Worm (Caenorhabditis elegans) whole organism, L3 larva: ENCODE data around the gene pqn-27.

ENCODE experiments used
- R02D3.7 ChIP-seq: fragments of 150-350 bp; optimal IDR thresholded peaks from 2 replicates; lab custom pipeline; 2014; ENCODE audit warnings: missing biosample characterization, missing genetic modification characterization
- ZK546.5 ChIP-seq: sonication (generic microtip); optimal IDR thresholded peaks from 2 replicates; lab custom pipeline; 2017; ENCODE audit warnings: missing biosample characterization, missing genetic modification characterization
- aly-2 ChIP-seq: fragments of 150-350 bp; optimal IDR thresholded peaks from 2 replicates; lab custom pipeline; 2014; ENCODE audit warnings: missing biosample characterization, missing genetic modification characterization
- ama-1 ChIP-seq: fragments of 150-350 bp; optimal IDR thresholded peaks from 2 replicates; lab custom pipeline; 2018
- ceh-16 ChIP-seq: sonication (generic microtip); optimal IDR thresholded peaks from 2 replicates; lab custom pipeline; 2017; ENCODE audit warnings: missing biosample characterization, missing genetic modification characterization
- ceh-28 ChIP-seq: fragments of 150-350 bp; optimal IDR thresholded peaks from 2 replicates; lab custom pipeline; 2014; ENCODE audit warnings: missing biosample characterization, missing genetic modification reagents, missing genetic modification characterization
- ceh-82 ChIP-seq: fragments of 150-350 bp; optimal IDR thresholded peaks from 2 replicates; lab custom pipeline; 2014; ENCODE audit warnings: missing biosample characterization, missing genetic modification characterization
- ceh-9 ChIP-seq: sonication (generic microtip); optimal IDR thresholded peaks from 2 replicates; lab custom pipeline; 2018; ENCODE audit warnings: missing biosample characterization, missing genetic modification characterization
- daf-12 ChIP-seq: fragments of 150-350 bp; optimal IDR thresholded peaks from 2 replicates; lab custom pipeline; 2014; ENCODE audit warnings: missing biosample characterization, missing genetic modification reagents, missing genetic modification characterization
- egl-27 ChIP-seq: sonication (generic microtip); optimal IDR thresholded peaks from 4 replicates; lab custom pipeline; 2017; ENCODE audit warnings: missing biosample characterization, missing genetic modification reagents, missing genetic modification characterization
- egl-5 ChIP-seq: fragments of 150-350 bp; optimal IDR thresholded peaks from 2 replicates; lab custom pipeline; 2017; ENCODE audit warnings: missing biosample characterization, missing genetic modification reagents, missing genetic modification characterization, inconsistent platforms
- elt-1 ChIP-seq: fragments of 150-350 bp; optimal IDR thresholded peaks from 2 replicates; lab custom pipeline; 2014; ENCODE audit warnings: missing biosample characterization, missing genetic modification characterization
- elt-2 ChIP-seq: sonication (generic microtip); optimal IDR thresholded peaks from 2 replicates; lab custom pipeline; 2016; ENCODE audit warnings: missing genetic modification reagents, mild to moderate bottlenecking, missing genetic modification characterization, missing compliant biosample characterization
- elt-3 ChIP-seq, 3 experiments: fragments of 150-350 bp in 1 of 3; sonication (generic microtip) in 2 of 3; optimal IDR thresholded peaks; 2 replicates in 2 of 3; 4 replicates in 1 of 3; lab custom pipeline; 2014 to 2017; ENCODE audit warnings: missing biosample characterization in 3 of 3, missing genetic modification characterization in 3 of 3
- eor-1 ChIP-seq, 2 experiments: fragments of 150-350 bp; optimal IDR thresholded peaks; 2 replicates each; lab custom pipeline; 2014 to 2018; ENCODE audit warnings: missing biosample characterization in 2 of 2, missing genetic modification characterization in 2 of 2
- fkh-10 ChIP-seq: sonication (generic microtip); optimal IDR thresholded peaks from 2 replicates; lab custom pipeline; 2017; ENCODE audit warnings: missing biosample characterization, missing genetic modification reagents, missing genetic modification characterization
- fkh-2 ChIP-seq: fragments of 150-350 bp; optimal IDR thresholded peaks from 2 replicates; lab custom pipeline; 2014; ENCODE audit warnings: missing biosample characterization, missing genetic modification reagents, missing genetic modification characterization
- fos-1 ChIP-seq: fragments of 150-350 bp; optimal IDR thresholded peaks from 2 replicates; lab custom pipeline; 2014; ENCODE audit warnings: missing biosample characterization, missing genetic modification characterization
- hmg-11 ChIP-seq: sonication (generic microtip); optimal IDR thresholded peaks from 2 replicates; lab custom pipeline; 2016; ENCODE audit warnings: missing genetic modification characterization, missing compliant biosample characterization
- jun-1 ChIP-seq: fragments of 150-350 bp; optimal IDR thresholded peaks from 2 replicates; lab custom pipeline; 2014; ENCODE audit warnings: missing biosample characterization, missing genetic modification reagents, missing genetic modification characterization
- lin-15B ChIP-seq: fragments of 150-350 bp; optimal IDR thresholded peaks from 2 replicates; lab custom pipeline; 2014; ENCODE audit warnings: missing biosample characterization, missing genetic modification characterization
- lin-39 ChIP-seq: fragments of 150-350 bp; optimal IDR thresholded peaks from 2 replicates; lab custom pipeline; 2018; ENCODE audit warnings: missing biosample characterization, missing genetic modification reagents, missing genetic modification characterization
- lsy-12 ChIP-seq: sonication (generic microtip); optimal IDR thresholded peaks from 2 replicates; lab custom pipeline; 2016; ENCODE audit warnings: mild to moderate bottlenecking, missing genetic modification characterization, missing compliant biosample characterization
- mdl-1 ChIP-seq: fragments of 150-350 bp; optimal IDR thresholded peaks from 2 replicates; lab custom pipeline; 2014; ENCODE audit warnings: missing biosample characterization, missing genetic modification characterization
- mml-1 ChIP-seq: fragments of 150-350 bp; sonication (generic microtip); optimal IDR thresholded peaks from 3 replicates; lab custom pipeline; 2014; ENCODE audit warnings: missing biosample characterization, missing genetic modification characterization
- nfya-1 ChIP-seq: sonication (generic microtip); optimal IDR thresholded peaks from 2 replicates; lab custom pipeline; 2017; ENCODE audit warnings: missing genetic modification characterization, mild to moderate bottlenecking, missing compliant biosample characterization, antibody characterized with exemption, moderate library complexity; ENCODE audit not compliant: insufficient read depth
- nhr-11 ChIP-seq: fragments of 150-350 bp; optimal IDR thresholded peaks from 2 replicates; lab custom pipeline; 2014; ENCODE audit warnings: missing biosample characterization, missing genetic modification characterization
- nhr-12 ChIP-seq: fragments of 150-350 bp; optimal IDR thresholded peaks from 2 replicates; lab custom pipeline; 2014; ENCODE audit warnings: missing biosample characterization, missing genetic modification characterization
- nhr-23 ChIP-seq: fragments of 150-350 bp; optimal IDR thresholded peaks from 2 replicates; lab custom pipeline; 2014; ENCODE audit warnings: missing biosample characterization, missing genetic modification reagents, missing genetic modification characterization
- nhr-237 ChIP-seq: fragments of 150-350 bp; optimal IDR thresholded peaks from 2 replicates; lab custom pipeline; 2014; ENCODE audit warnings: missing biosample characterization, missing genetic modification characterization
- nhr-25 ChIP-seq: sonication (generic microtip); optimal IDR thresholded peaks from 2 replicates; lab custom pipeline; 2017; ENCODE audit warnings: missing biosample characterization, missing genetic modification characterization
- nhr-28 ChIP-seq: fragments of 150-350 bp; optimal IDR thresholded peaks from 2 replicates; lab custom pipeline; 2014; ENCODE audit warnings: missing biosample characterization, missing genetic modification characterization
- nhr-43 ChIP-seq: sonication (generic microtip); optimal IDR thresholded peaks from 2 replicates; lab custom pipeline; 2016; ENCODE audit warnings: mild to moderate bottlenecking, missing genetic modification characterization, missing compliant biosample characterization; ENCODE audit not compliant: poor library complexity, severe bottlenecking
- nhr-67 ChIP-seq: fragments of 150-350 bp; optimal IDR thresholded peaks from 2 replicates; lab custom pipeline; 2014; ENCODE audit warnings: missing biosample characterization, missing genetic modification characterization
- nhr-76 ChIP-seq: fragments of 150-350 bp; sonication (generic microtip); optimal IDR thresholded peaks from 5 replicates; lab custom pipeline; 2014; ENCODE audit warnings: missing biosample characterization, missing genetic modification characterization
- nhr-77 ChIP-seq: fragments of 150-350 bp; optimal IDR thresholded peaks from 2 replicates; lab custom pipeline; 2014; ENCODE audit warnings: missing biosample characterization, missing genetic modification characterization
- pha-4 ChIP-seq: fragments of 150-350 bp; optimal IDR thresholded peaks from 2 replicates; lab custom pipeline; 2014; ENCODE audit warnings: missing biosample characterization, missing genetic modification reagents, missing genetic modification characterization
- pqm-1 ChIP-seq: fragments of 150-350 bp; optimal IDR thresholded peaks from 2 replicates; lab custom pipeline; 2017; ENCODE audit warnings: missing biosample characterization, missing genetic modification characterization, inconsistent platforms
- sea-2 ChIP-seq: fragments of 150-350 bp; sonication (generic microtip); optimal IDR thresholded peaks from 4 replicates; lab custom pipeline; 2014; ENCODE audit warnings: missing biosample characterization, missing genetic modification reagents, missing genetic modification characterization
- skn-1 ChIP-seq: fragments of 150-350 bp; optimal IDR thresholded peaks from 2 replicates; lab custom pipeline; 2014; ENCODE audit warnings: missing biosample characterization, missing genetic modification characterization
- snpc-4 ChIP-seq: fragments of 150-350 bp; optimal IDR thresholded peaks from 2 replicates; lab custom pipeline; 2014; ENCODE audit warnings: missing biosample characterization, missing genetic modification characterization
- tbx-2 ChIP-seq: sonication (generic microtip); optimal IDR thresholded peaks from 2 replicates; lab custom pipeline; 2016; ENCODE audit warnings: mild to moderate bottlenecking, missing genetic modification characterization, missing compliant biosample characterization
- unc-39 ChIP-seq: sonication (generic microtip); optimal IDR thresholded peaks from 4 replicates; lab custom pipeline; 2017; ENCODE audit warnings: missing biosample characterization, missing genetic modification characterization
- unc-62 ChIP-seq: fragments of 150-350 bp; sonication (generic microtip); optimal IDR thresholded peaks from 4 replicates; lab custom pipeline; 2014; ENCODE audit warnings: missing biosample characterization, missing genetic modification reagents, missing genetic modification characterization
- zag-1 ChIP-seq: fragments of 150-350 bp; optimal IDR thresholded peaks from 2 replicates; lab custom pipeline; 2014; ENCODE audit warnings: missing biosample characterization, missing genetic modification characterization
- ztf-11 ChIP-seq: fragments of 150-350 bp; optimal IDR thresholded peaks from 2 replicates; lab custom pipeline; 2014; ENCODE audit warnings: missing biosample characterization, missing genetic modification characterization
- ztf-4 ChIP-seq: fragments of 150-350 bp; optimal IDR thresholded peaks from 2 replicates; lab custom pipeline; 2014; ENCODE audit warnings: missing biosample characterization, missing genetic modification characterization

pqn-27 gene

ce11 chrII:13460592-13461395, at the start of gene pqn-27:
TSS of gene pqn-27 (minus strand) at chrII:13460642.
- TF ChIP-seq lsy-12 (peak; percentile 91), fkh-10 (GFP tag; lab: Kevin White, UChicago) (no peak), nhr-43 (tag; lab: Kevin White, UChicago) (peak; percentile 80), snpc-4 (tag; lab: Kevin White, UChicago) (no peak), skn-1 (tag; lab: Kevin White, UChicago) (peak; percentile 44), sea-2 (GFP tag; lab: Kevin White, UChicago) (no peak), zag-1 (tag; lab: Kevin White, UChicago) (no peak), ztf-4 (tag; lab: Kevin White, UChicago) (peak; percentile 78), nhr-28 (tag; lab: Kevin White, UChicago) (no peak), mml-1 (tag; lab: Kevin White, UChicago) (no peak), unc-62 (GFP tag; lab: Kevin White, UChicago) (no peak), nhr-23 (peak; percentile 73), hmg-11 (tag; lab: Kevin White, UChicago) (peak; percentile 34), nhr-77 (tag; lab: Kevin White, UChicago) (peak; percentile 76), ceh-82 (no peak), eor-1 (tag; optimal IDR thresholded peaks at IDR 0.05; lab: Kevin White, UChicago) (no peak), fkh-2 (tag; lab: Kevin White, UChicago) (no peak), unc-39 (tag; lab: Kevin White, UChicago) (no peak), elt-1 (tag; lab: Kevin White, UChicago) (no peak), ama-1 (lab: Kevin White, UChicago) (peak; percentile 96), nhr-12 (tag; lab: Kevin White, UChicago) (no peak), elt-3 (tag; optimal IDR thresholded peaks at IDR 0.05; lab: Kevin White, UChicago) (peak in 1 of 3 experiments; percentile 86), R02D3.7 (tag; lab: Kevin White, UChicago) (no peak), lin-15B (peak; percentile 56), daf-12 (tag; lab: Kevin White, UChicago) (no peak), nhr-11 (no peak), nhr-25 (tag; lab: Kevin White, UChicago) (peak; percentile 70), nhr-67 (tag; lab: Kevin White, UChicago) (no peak), mdl-1 (tag; lab: Kevin White, UChicago) (no peak), ztf-11 (tag; lab: Kevin White, UChicago) (no peak), nhr-237 (no peak), pqm-1 (peak; percentile 61), aly-2 (tag; lab: Kevin White, UChicago) (no peak), nfya-1 (peak; percentile 70), ceh-16 (tag; lab: Kevin White, UChicago) (no peak), egl-5 (tag; lab: Kevin White, UChicago) (peak; percentile 89), ZK546.5 (tag; lab: Kevin White, UChicago) (no peak), elt-2 (tag; lab: Kevin White, UChicago) (peak; percentile 60), ceh-9 (tag; lab: Kevin White, UChicago) (no peak), jun-1 (tag; lab: Kevin White, UChicago) (peak; percentile 6), tbx-2 (tag; lab: Kevin White, UChicago) (peak; percentile 59), pha-4 (peak; percentile 65), nhr-76 (tag; lab: Kevin White, UChicago) (no peak), ceh-28 (tag; lab: Kevin White, UChicago) (peak; percentile 80), egl-27 (tag; lab: Kevin White, UChicago) (no peak), lin-39 (peak; percentile 34), fos-1 (tag; lab: Kevin White, UChicago) (no peak)
- TF ChIP-seq, all 47 proteins: peak for 20
